Worm (Caenorhabditis elegans): ENCODE data around the gene F43E2.6.

DNA sequence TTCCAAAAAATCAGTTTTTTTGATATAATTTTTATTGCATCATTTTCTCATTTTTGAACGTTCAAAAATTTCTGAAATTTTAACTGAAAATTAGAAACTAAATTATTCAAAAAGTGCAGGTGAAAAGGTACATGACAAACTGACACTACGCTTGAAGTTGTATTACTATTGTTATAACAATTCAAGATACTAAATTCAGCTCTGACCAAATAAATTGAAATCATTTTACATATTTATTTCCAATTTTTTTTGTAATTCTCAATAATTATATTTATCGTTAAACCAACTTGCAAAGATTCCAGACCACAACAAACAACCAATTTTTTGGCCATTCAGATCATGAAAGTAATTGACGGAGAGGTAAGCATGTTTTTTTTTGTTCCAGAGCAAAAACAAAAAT, 16.8 kb upstream of the F43E2.6 start, which contains the start of gene sre-3:
- TF ChIP-seq W03F9.2 (tag; optimal IDR thresholded peaks at IDR 0.05) (no peak), him-1 (tag; optimal IDR thresholded peaks at IDR 0.05) (no peak)

Data from whole organism, L4/young adult.